Worm (Caenorhabditis elegans): Measurements from ENCODE around the gene best-14.

The best-14 gene

DNA sequence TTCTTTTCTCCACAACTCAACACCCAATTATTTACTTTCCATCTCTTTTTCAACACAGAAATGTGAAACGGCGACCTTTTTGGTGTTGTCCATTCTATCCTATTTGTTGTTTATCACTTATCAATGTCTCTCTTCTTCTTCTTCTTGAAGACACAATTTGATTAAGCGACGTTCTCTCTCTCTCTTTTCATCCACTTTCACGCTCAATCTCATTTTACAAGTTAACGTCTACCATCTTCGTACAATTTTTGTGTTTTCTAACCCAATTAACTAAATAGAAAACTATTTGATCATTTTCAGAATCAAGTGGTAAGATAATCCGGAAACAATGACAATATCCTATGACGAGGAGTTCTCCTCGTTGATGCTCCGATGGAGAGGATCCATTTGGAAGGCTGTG is at the start of gene best-14:
TSS of gene best-14 (plus strand) at position 301 of the 400 bp plus-strand sequence.
- no peak for TF ChIP-seq ztf-1 (GFP tag; conservative IDR thresholded peaks at IDR 0.05)
- no peak for TF ChIP-seq lin-39 (tag; optimal IDR thresholded peaks at IDR 0.05)
- no peak for TF ChIP-seq sem-4 (tag; optimal IDR thresholded peaks at IDR 0.05)
- no peak for TF ChIP-seq alr-1 (tag; optimal IDR thresholded peaks at IDR 0.05)
- no peak for TF ChIP-seq R02D3.7 (tag; optimal IDR thresholded peaks at IDR 0.05)
- TF ChIP-seq blmp-1 (tag; optimal IDR thresholded peaks at IDR 0.05; ENCODE audit: insufficient read depth) = no peak

DNA sequence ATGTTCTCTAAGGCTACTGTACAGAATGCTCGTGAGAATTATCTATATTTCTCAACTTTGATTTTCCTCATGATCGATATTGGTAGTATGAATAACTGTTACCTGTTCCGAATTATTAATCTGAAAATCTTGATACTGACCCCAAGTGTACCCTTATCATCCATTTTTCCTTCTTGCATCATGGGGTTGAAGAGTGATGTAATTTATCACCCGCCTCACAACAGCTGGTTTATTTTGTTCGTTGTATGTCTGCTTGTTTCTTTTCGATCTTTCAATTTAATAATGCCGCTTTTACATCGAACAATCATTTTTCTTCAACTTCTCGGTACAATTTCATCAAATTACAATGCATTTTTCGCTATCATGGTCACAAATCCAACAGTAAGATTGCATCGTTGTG is 48.9 kb upstream of the best-14 start, which contains the start of gene C35A5.6:
TSS of gene C35A5.6 (plus strand) at position 283 of the 400 bp plus-strand sequence.
- peak; percentile 99 for TF ChIP-seq nhr-129 (tag; optimal IDR thresholded peaks at IDR 0.05)
- TF ChIP-seq unc-39 (tag; optimal IDR thresholded peaks at IDR 0.05) = no peak
- TF ChIP-seq nhr-25 (tag; optimal IDR thresholded peaks at IDR 0.05) = peak; percentile 34

DNA sequence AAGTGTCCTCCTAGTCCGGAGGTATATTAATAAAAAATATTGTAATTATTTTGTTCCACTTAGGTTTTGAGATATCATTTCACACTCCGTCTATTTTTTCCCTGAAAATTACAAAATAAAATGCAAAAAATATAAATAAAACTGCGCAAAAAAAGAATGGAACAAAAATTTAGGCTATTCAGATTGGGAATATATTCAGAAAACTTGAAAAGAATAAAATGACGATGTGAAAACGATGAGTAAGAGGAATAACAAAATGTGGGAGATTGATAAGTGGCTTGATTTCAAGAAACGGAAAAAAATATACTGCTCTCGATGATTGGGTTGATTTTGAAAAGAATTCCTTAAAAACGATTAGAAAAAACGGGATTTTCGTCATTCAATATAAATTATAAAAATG is 43.5 kb upstream of the best-14 start, which contains the start of gene dmsr-8:
TSS of gene dmsr-8 (minus strand) at position 101 of the 400 bp plus-strand sequence.
- TF ChIP-seq R02D3.7 (tag; optimal IDR thresholded peaks at IDR 0.05) (no peak), unc-39 (tag; optimal IDR thresholded peaks at IDR 0.05) (no peak), nhr-129 (tag; optimal IDR thresholded peaks at IDR 0.05) (no peak)

DNA sequence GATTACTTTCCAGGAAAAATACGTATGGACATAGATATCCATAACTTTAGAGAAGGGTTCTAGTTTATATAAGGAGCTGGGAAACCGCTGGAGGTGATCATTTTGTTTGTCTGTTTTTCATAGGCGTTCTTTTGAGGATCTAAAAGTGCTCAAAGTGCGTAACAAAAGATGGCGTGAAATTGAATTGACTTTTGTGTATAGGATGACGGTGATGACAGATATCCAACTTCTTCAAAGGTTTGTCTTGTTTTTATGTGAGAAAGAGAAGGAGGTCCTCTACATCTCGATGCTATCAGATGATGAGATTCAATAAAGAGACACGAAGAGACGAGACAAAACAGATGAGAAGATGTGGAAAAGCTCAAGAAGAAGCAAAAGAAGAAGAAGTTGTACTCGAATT is 41.1 kb upstream of the best-14 start:
- no peak for TF ChIP-seq nhr-237 (tag; optimal IDR thresholded peaks at IDR 0.05)

DNA sequence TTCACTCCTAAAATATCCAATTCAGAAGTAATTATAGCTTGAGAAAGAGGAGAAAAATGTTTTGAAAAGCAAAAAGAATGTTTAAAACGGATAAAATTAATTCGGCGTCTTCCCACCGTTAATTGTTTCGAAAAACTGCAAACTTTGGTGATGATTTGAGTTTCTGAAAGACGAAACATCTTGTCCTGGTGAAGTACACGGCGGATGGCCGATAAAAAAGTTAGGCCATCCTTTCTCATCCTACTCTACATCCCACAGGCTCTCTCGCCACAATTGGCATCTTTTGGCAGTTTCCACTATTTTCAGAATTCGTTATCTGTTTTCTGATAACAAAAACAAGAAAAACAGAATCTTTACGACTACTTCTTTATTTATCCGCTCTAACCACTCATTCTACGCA is 31.9 kb upstream of the best-14 start, which contains the start of the genes C35A5.8 and hda-11:
TSS of gene C35A5.8 (minus strand) at position 7 of the 400 bp plus-strand sequence.
TSS of gene hda-11 (plus strand) at position 283 of the 400 bp plus-strand sequence.
- peak; percentile 76 for TF ChIP-seq gmeb-1 (tag; optimal IDR thresholded peaks at IDR 0.05)
- TF ChIP-seq fos-1 (tag; optimal IDR thresholded peaks at IDR 0.05) = peak; percentile 44
- no peak for TF ChIP-seq lin-13 (GFP tag; optimal IDR thresholded peaks at IDR 0.05)
- TF ChIP-seq nhr-21 (tag; optimal IDR thresholded peaks at IDR 0.05) = peak; percentile 30
- peak; percentile 86 for TF ChIP-seq sma-9 (GFP tag; optimal IDR thresholded peaks at IDR 0.05)
- no peak for TF ChIP-seq sma-9 (tag; optimal IDR thresholded peaks at IDR 0.05)
- TF ChIP-seq unc-62 (GFP tag; optimal IDR thresholded peaks at IDR 0.05) = no peak
- peak; percentile 10 for TF ChIP-seq blmp-1 (tag; optimal IDR thresholded peaks at IDR 0.05; ENCODE audit: insufficient read depth)
- TF ChIP-seq elt-1 (tag; optimal IDR thresholded peaks at IDR 0.05) = no peak
- TF ChIP-seq nhr-25 (tag; optimal IDR thresholded peaks at IDR 0.05) = no peak
- TF ChIP-seq F13H6.1 (tag; optimal IDR thresholded peaks at IDR 0.05) = peak; percentile 73
- peak; percentile 69 for TF ChIP-seq C34F6.9 (tag; optimal IDR thresholded peaks at IDR 0.05)
- TF ChIP-seq lsy-2 (tag; optimal IDR thresholded peaks at IDR 0.05) = peak; percentile 65 to 75
- TF ChIP-seq sem-4 (tag; optimal IDR thresholded peaks at IDR 0.05) = peak; percentile 34
- peak; percentile 62 for TF ChIP-seq nhr-129 (tag; optimal IDR thresholded peaks at IDR 0.05)
- peak; percentile 62 for TF ChIP-seq sma-3 (GFP tag; optimal IDR thresholded peaks at IDR 0.05)
- no peak for TF ChIP-seq unc-39 (tag; optimal IDR thresholded peaks at IDR 0.05)
- peak; percentile 41 for TF ChIP-seq nhr-6 (tag; optimal IDR thresholded peaks at IDR 0.05)
- TF ChIP-seq ztf-4 (tag; optimal IDR thresholded peaks at IDR 0.05) = no peak
- peak; percentile 14 for TF ChIP-seq snpc-4 (tag; optimal IDR thresholded peaks at IDR 0.05)
- peak; percentile 64 for TF ChIP-seq crh-2 (tag; optimal IDR thresholded peaks at IDR 0.05)
- peak; percentile 77 for TF ChIP-seq unc-55 (GFP tag; optimal IDR thresholded peaks at IDR 0.05)

DNA sequence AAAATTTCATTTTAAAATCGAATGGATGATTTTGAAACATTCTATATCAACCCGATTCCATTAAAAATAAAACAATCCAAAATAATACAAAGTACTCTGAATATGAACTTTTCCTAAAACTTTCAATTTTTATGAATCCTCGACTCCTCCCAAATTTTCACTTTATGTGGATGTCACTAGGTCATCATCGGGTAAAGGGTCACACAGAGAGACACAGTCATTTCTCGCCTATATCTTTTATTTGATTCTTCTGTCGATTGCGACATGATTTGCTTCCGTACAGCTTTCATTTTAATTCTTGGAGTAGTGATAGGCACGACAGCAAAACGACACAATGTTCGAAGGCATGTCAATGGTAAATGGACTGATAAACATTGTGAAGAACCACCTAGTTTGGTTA is 29.3 kb upstream of the best-14 start, which contains the start of gene F25D1.3:
TSS of gene F25D1.3 (plus strand) at position 225 of the 400 bp plus-strand sequence.
- TF ChIP-seq blmp-1 (tag; optimal IDR thresholded peaks at IDR 0.05; ENCODE audit: insufficient read depth) = peak; percentile 30
- no peak for TF ChIP-seq nhr-10 (tag; optimal IDR thresholded peaks at IDR 0.05)

DNA sequence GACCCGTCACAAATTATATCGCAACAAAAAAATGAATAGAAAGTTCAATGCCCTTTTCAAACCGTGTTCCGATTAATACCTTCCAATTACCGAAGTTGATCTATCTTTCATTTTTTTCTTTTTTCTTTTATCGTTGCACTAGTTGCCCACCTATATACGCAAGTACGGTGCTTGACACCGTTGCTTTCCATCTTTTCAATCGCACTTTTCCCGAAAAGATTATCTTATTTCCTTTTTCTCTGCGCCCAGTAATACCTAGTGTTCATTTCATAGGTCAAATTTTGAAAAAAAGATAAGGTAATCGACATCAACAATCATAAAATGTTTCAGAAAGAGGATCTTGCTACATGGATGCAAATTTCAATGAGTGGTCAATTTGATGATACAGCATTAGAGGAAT is 28.2 kb upstream of the best-14 start:
- peak; percentile 22 for TF ChIP-seq fos-1 (tag; optimal IDR thresholded peaks at IDR 0.05)
- TF ChIP-seq sem-4 (tag; optimal IDR thresholded peaks at IDR 0.05) = no peak

DNA sequence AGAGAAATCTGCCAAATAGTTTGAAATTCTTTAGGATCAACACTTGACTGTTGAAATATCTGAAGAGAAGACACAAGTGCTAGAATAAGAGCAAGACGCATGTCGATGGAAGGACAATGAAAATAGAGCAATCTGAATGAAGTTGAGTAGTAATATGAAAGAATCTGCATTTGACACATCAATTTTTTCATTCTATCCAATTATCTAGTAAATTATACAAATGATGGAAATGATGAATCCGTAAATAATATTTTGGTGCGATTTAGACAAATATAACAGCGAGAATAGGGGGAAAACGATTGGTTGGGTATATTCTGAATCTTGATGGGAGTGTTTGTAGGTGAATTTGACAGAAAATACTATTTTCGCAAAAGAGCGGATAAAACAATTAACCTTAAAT is 25.1 kb upstream of the best-14 start, which contains the start of gene txt-10:
TSS of gene txt-10 (minus strand) at position 101 of the 400 bp plus-strand sequence.
- TF ChIP-seq sma-9 (GFP tag; optimal IDR thresholded peaks at IDR 0.05) (no peak), sma-9 (tag; optimal IDR thresholded peaks at IDR 0.05) (no peak), unc-62 (GFP tag; optimal IDR thresholded peaks at IDR 0.05) (no peak), Y55F3AM.14 (GFP tag; optimal IDR thresholded peaks at IDR 0.05) (no peak), blmp-1 (tag; optimal IDR thresholded peaks at IDR 0.05; ENCODE audit: insufficient read depth) (no peak), lin-39 (tag; optimal IDR thresholded peaks at IDR 0.05) (no peak), egl-27 (tag; optimal IDR thresholded peaks at IDR 0.05) (no peak), sma-3 (GFP tag; optimal IDR thresholded peaks at IDR 0.05) (no peak), zag-1 (tag; optimal IDR thresholded peaks at IDR 0.05) (no peak), aly-2 (tag; optimal IDR thresholded peaks at IDR 0.05) (no peak), lin-13 (GFP tag; optimal IDR thresholded peaks at IDR 0.05) (no peak)
